Fruit fly (Drosophila melanogaster) whole organism, embryonic: Measurements from ENCODE around the gene mtTFB2.

ENCODE experiments used
- CG10274 ChIP-seq: fragments of 200-800 bp; sonication (Bioruptor generic); optimal IDR thresholded peaks from 3 replicates; lab custom pipeline; 2017; ENCODE audit warnings: missing biosample characterization, mild to moderate bottlenecking, missing genetic modification characterization
- CG12104 ChIP-seq: fragments of 200-800 bp; sonication (Bioruptor generic); optimal IDR thresholded peaks from 3 replicates; lab custom pipeline; 2016; ENCODE audit warnings: missing biosample characterization, missing genetic modification characterization
- CG13123 ChIP-seq: fragments of 200-800 bp; sonication (Bioruptor generic); optimal IDR thresholded peaks from 2 replicates; lab custom pipeline; 2016; ENCODE audit warnings: missing biosample characterization, missing genetic modification characterization
- CG1529 ChIP-seq: fragments of 200-800 bp; sonication (Bioruptor generic); optimal IDR thresholded peaks from 3 replicates; lab custom pipeline; 2018; ENCODE audit warnings: missing biosample characterization, missing genetic modification characterization
- CG1792 ChIP-seq: fragments of 200-800 bp; sonication (Bioruptor generic); optimal IDR thresholded peaks from 2 replicates; lab custom pipeline; 2016; ENCODE audit warnings: missing biosample characterization, missing genetic modification characterization
- CG2116 ChIP-seq: fragments of 200-800 bp; sonication (Bioruptor generic); optimal IDR thresholded peaks from 3 replicates; lab custom pipeline; 2018; ENCODE audit warnings: missing biosample characterization, mild to moderate bottlenecking, missing genetic modification characterization
- CG2202 ChIP-seq: fragments of 200-800 bp; sonication (Bioruptor generic); optimal IDR thresholded peaks from 2 replicates; lab custom pipeline; 2018; ENCODE audit warnings: missing biosample characterization, mild to moderate bottlenecking, missing genetic modification characterization
- CG34422 ChIP-seq: fragments of 200-800 bp; sonication (Bioruptor generic); IDR thresholded peaks from 3 replicates; pipeline ENCODE4 v1.3.6; 2022; ENCODE audit warnings: missing biosample characterization, missing genetic modification characterization
- CG6813 ChIP-seq: fragments of 200-800 bp; sonication (Bioruptor generic); optimal IDR thresholded peaks from 2 replicates; lab custom pipeline; 2017; ENCODE audit warnings: missing biosample characterization, missing genetic modification characterization, mild to moderate bottlenecking, moderate library complexity, missing genetic modification reagents
- CG7357 ChIP-seq: fragments of 200-800 bp; sonication (Bioruptor generic); IDR thresholded peaks from 3 replicates; pipeline ENCODE4 v1.3.6; 2022; ENCODE audit warnings: missing biosample characterization, missing genetic modification characterization
- CG7556 ChIP-seq: fragments of 200-800 bp; sonication (Bioruptor generic); optimal IDR thresholded peaks from 2 replicates; lab custom pipeline; 2017; ENCODE audit warnings: missing biosample characterization, mild to moderate bottlenecking, missing genetic modification characterization
- CG8388 ChIP-seq: fragments of 200-800 bp; sonication (Bioruptor generic); optimal IDR thresholded peaks from 2 replicates; lab custom pipeline; 2019; ENCODE audit warnings: missing biosample characterization, mild to moderate bottlenecking, missing genetic modification characterization, moderate library complexity
- CG8924 ChIP-seq: fragments of 200-800 bp; optimal IDR thresholded peaks from 3 replicates; lab custom pipeline; 2019; ENCODE audit warnings: missing biosample characterization, mild to moderate bottlenecking, missing genetic modification characterization, moderate library complexity
- CkIIα-i1 ChIP-seq: fragments of 200-800 bp; sonication (Bioruptor generic); IDR thresholded peaks from 2 replicates; pipeline ENCODE4 v1.3.6; 2022; ENCODE audit warnings: missing biosample characterization, missing genetic modification characterization
- D19A ChIP-seq: fragments of 200-800 bp; optimal IDR thresholded peaks from 3 replicates; lab custom pipeline; 2019; ENCODE audit warnings: missing biosample characterization, mild to moderate bottlenecking, missing genetic modification characterization, moderate library complexity
- Deaf1 ChIP-seq: fragments of 200-800 bp; optimal IDR thresholded peaks from 3 replicates; lab custom pipeline; 2019; ENCODE audit warnings: missing biosample characterization, mild to moderate bottlenecking, missing genetic modification characterization, moderate library complexity
- Doc2 ChIP-seq: fragments of 200-800 bp; sonication (Bioruptor generic); IDR thresholded peaks from 2 replicates; pipeline ENCODE4 v1.3.6; 2022; ENCODE audit warnings: missing biosample characterization, missing genetic modification characterization
- H15 ChIP-seq: fragments of 200-800 bp; sonication (Bioruptor generic); IDR thresholded peaks from 3 replicates; pipeline ENCODE4 v1.3.6; 2022; ENCODE audit warnings: missing biosample characterization, missing genetic modification characterization
- Jarid2 ChIP-seq: fragments of 200-800 bp; sonication (Bioruptor generic); optimal IDR thresholded peaks from 3 replicates; lab custom pipeline; 2017; ENCODE audit warnings: mild to moderate bottlenecking, missing biosample characterization, missing genetic modification reagents, missing genetic modification characterization
- Max ChIP-seq: fragments of 200-800 bp; sonication (Bioruptor generic); optimal IDR thresholded peaks from 2 replicates; lab custom pipeline; 2016; ENCODE audit warnings: missing biosample characterization, mild to moderate bottlenecking, missing genetic modification characterization
- Meics ChIP-seq: fragments of 200-800 bp; sonication (Bioruptor generic); optimal IDR thresholded peaks from 2 replicates; lab custom pipeline; 2017; ENCODE audit warnings: missing biosample characterization, mild to moderate bottlenecking, missing genetic modification characterization
- Nf-YA ChIP-seq: fragments of 200-800 bp; sonication (Bioruptor generic); IDR thresholded peaks from 2 replicates; pipeline ENCODE4 v1.3.6; 2022; ENCODE audit warnings: missing biosample characterization, missing genetic modification characterization
- PHDP ChIP-seq: fragments of 200-800 bp; sonication (Bioruptor generic); optimal IDR thresholded peaks from 3 replicates; lab custom pipeline; 2018; ENCODE audit warnings: missing biosample characterization, mild to moderate bottlenecking, missing genetic modification characterization, moderate library complexity
- Ptx1 ChIP-seq: fragments of 200-800 bp; sonication (Bioruptor generic); IDR thresholded peaks from 2 replicates; pipeline ENCODE4 v1.3.6; 2022; ENCODE audit warnings: missing biosample characterization, missing genetic modification characterization
- Sox102F ChIP-seq: fragments of 200-800 bp; sonication (Bioruptor generic); optimal IDR thresholded peaks from 2 replicates; lab custom pipeline; 2018; ENCODE audit warnings: missing biosample characterization, mild to moderate bottlenecking, missing genetic modification characterization, moderate library complexity
- Sry-δ ChIP-seq: fragments of 200-800 bp; sonication (Bioruptor generic); optimal IDR thresholded peaks from 2 replicates; lab custom pipeline; 2016; ENCODE audit warnings: missing biosample characterization, missing genetic modification characterization
- Stat92E ChIP-seq, 3 experiments: fragments of >200 bp in 2 of 3; fragments of 200-800 bp in 1 of 3; sonication (Bioruptor generic) in 1 of 3; optimal IDR thresholded peaks; 2 replicates each; lab custom pipeline; 2017 to 2019; ENCODE audit warnings: missing biosample characterization in 3 of 3, missing genetic modification characterization in 3 of 3, mild to moderate bottlenecking in 1 of 3, moderate library complexity in 1 of 3
- ara ChIP-seq: fragments of 200-800 bp; sonication (Bioruptor generic); IDR thresholded peaks from 2 replicates; pipeline ENCODE4 v1.3.6; 2022; ENCODE audit warnings: missing biosample characterization, missing genetic modification characterization
- az2 ChIP-seq: fragments of 200-800 bp; sonication (Bioruptor generic); optimal IDR thresholded peaks from 3 replicates; lab custom pipeline; 2016; ENCODE audit warnings: missing biosample characterization, missing genetic modification characterization
- bcd ChIP-seq: fragments of 200-800 bp; sonication (Bioruptor generic); optimal IDR thresholded peaks from 2 replicates; lab custom pipeline; 2017; ENCODE audit warnings: missing biosample characterization, mild to moderate bottlenecking, missing genetic modification characterization
- chif ChIP-seq, 2 experiments: fragments of 200-800 bp; sonication (Bioruptor generic); optimal IDR thresholded peaks; 3 replicates each; lab custom pipeline; 2016; ENCODE audit warnings: missing biosample characterization in 2 of 2, missing genetic modification characterization in 2 of 2
- chn ChIP-seq: fragments of 200-800 bp; sonication (Bioruptor generic); optimal IDR thresholded peaks from 2 replicates; lab custom pipeline; 2016; ENCODE audit warnings: missing biosample characterization, missing genetic modification characterization
- corto ChIP-seq: fragments of 200-800 bp; sonication (Bioruptor generic); optimal IDR thresholded peaks from 2 replicates; lab custom pipeline; 2016; ENCODE audit warnings: missing biosample characterization, mild to moderate bottlenecking, missing genetic modification characterization, moderate library complexity
- dmrt11E ChIP-seq: fragments of 200-800 bp; sonication (Bioruptor generic); optimal IDR thresholded peaks from 3 replicates; lab custom pipeline; 2018; ENCODE audit warnings: missing biosample characterization, mild to moderate bottlenecking, missing genetic modification characterization, moderate library complexity
- dysf ChIP-seq: fragments of 200-800 bp; sonication (Bioruptor generic); IDR thresholded peaks from 3 replicates; pipeline ENCODE4 v1.3.6; 2022; ENCODE audit warnings: missing biosample characterization, missing genetic modification characterization
- en ChIP-seq: fragments of 200-800 bp; sonication (Bioruptor generic); optimal IDR thresholded peaks from 2 replicates; lab custom pipeline; 2016; ENCODE audit warnings: missing biosample characterization, missing genetic modification characterization
- gt ChIP-seq: fragments of 200-800 bp; sonication (Bioruptor generic); IDR thresholded peaks from 2 replicates; pipeline ENCODE4 v1.3.6; 2022; ENCODE audit warnings: missing biosample characterization, missing genetic modification characterization
- insv ChIP-seq, 2 experiments: fragments of 200-800 bp; sonication (Bioruptor generic); optimal IDR thresholded peaks; 3 replicates each; lab custom pipeline; 2016 to 2018; ENCODE audit warnings: missing biosample characterization in 2 of 2, missing genetic modification characterization in 2 of 2
- ken ChIP-seq: fragments of 200-800 bp; sonication (Bioruptor generic); IDR thresholded peaks from 3 replicates; pipeline ENCODE4 v1.3.6; 2022; ENCODE audit warnings: missing biosample characterization, missing genetic modification characterization
- klu ChIP-seq: fragments of 200-800 bp; sonication (Bioruptor generic); IDR thresholded peaks from 2 replicates; pipeline ENCODE4 v1.3.6; 2022; ENCODE audit warnings: missing biosample characterization, missing genetic modification characterization
- odd ChIP-seq: fragments of 200-800 bp; sonication (Bioruptor generic); optimal IDR thresholded peaks from 2 replicates; lab custom pipeline; 2017; ENCODE audit warnings: missing biosample characterization, mild to moderate bottlenecking, missing genetic modification characterization
- onecut ChIP-seq: fragments of 200-800 bp; sonication (Bioruptor generic); IDR thresholded peaks from 2 replicates; pipeline ENCODE4 v1.3.6; 2022; ENCODE audit warnings: missing biosample characterization, missing genetic modification characterization
- repo ChIP-seq: fragments of 200-800 bp; sonication (Bioruptor generic); optimal IDR thresholded peaks from 2 replicates; lab custom pipeline; 2016; ENCODE audit warnings: missing biosample characterization, missing genetic modification characterization
- salm ChIP-seq: fragments of 200-800 bp; sonication (Bioruptor generic); optimal IDR thresholded peaks from 2 replicates; lab custom pipeline; 2018; ENCODE audit warnings: missing biosample characterization, mild to moderate bottlenecking, missing genetic modification characterization
- sens ChIP-seq: fragments of 200-800 bp; sonication (Bioruptor generic); peaks from one replicate; lab custom pipeline; 2016; ENCODE audit warnings: missing biosample characterization, missing genetic modification characterization
- shn ChIP-seq: fragments of 200-800 bp; sonication (Bioruptor generic); optimal IDR thresholded peaks from 3 replicates; lab custom pipeline; 2016; ENCODE audit warnings: missing biosample characterization, missing genetic modification characterization
- stwl ChIP-seq: fragments of 200-800 bp; sonication (Bioruptor generic); optimal IDR thresholded peaks from 3 replicates; lab custom pipeline; 2018; ENCODE audit warnings: missing biosample characterization, mild to moderate bottlenecking, missing genetic modification characterization, moderate library complexity
- trh ChIP-seq: fragments of 200-800 bp; sonication (Bioruptor generic); optimal IDR thresholded peaks from 2 replicates; lab custom pipeline; 2016; ENCODE audit warnings: missing biosample characterization, missing genetic modification characterization
- unpg ChIP-seq: fragments of 200-800 bp; sonication (Bioruptor generic); optimal IDR thresholded peaks from 3 replicates; lab custom pipeline; 2018; ENCODE audit warnings: missing biosample characterization, mild to moderate bottlenecking, missing genetic modification characterization, moderate library complexity
- zfh2 ChIP-seq: fragments of 200-800 bp; sonication (Bioruptor generic); optimal IDR thresholded peaks from 2 replicates; lab custom pipeline; 2016; ENCODE audit warnings: missing biosample characterization, missing genetic modification characterization

Gene mtTFB2

DNA sequence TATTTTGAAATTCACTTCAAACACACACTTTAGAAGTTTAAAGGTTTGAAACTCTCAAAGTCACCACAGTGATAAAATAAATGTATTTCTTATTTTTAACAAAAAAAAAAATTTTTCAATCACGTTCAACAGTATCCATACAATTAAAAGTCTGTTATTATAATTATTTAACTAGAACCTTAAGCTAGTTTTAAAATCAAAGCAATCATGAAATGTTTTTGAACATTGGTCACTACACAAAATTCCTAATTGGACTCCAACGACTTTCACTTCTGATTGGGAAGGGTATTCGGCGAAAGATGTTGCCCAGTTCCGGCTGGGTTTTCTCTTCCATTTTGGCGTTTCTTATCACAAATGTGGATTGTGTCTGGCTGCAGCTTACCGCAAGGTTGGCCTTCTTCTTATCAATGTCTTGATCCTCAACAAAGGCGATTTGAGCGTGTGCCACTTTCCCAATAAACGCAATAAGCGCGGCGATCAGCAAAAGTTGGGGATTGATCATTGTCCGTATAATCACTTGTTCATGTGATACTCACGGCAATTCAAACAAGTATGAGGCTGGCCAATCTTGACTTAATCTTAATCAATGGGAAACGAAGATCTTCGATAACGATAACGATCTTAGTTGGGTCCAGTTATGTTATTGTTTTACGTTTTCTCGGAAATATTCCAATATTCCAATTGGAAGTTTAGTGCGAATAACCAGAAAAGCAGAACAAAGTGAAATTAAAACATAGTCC lies 2.8 kb downstream of the mtTFB2 start (continued):
- no peak for TF ChIP-seq CG1792 (GFP tag; lab: Kevin White, UChicago)
- TF ChIP-seq chif (GFP tag; optimal IDR thresholded peaks at IDR 0.05; lab: Kevin White, UChicago), result peak in 1 of 2 experiments; percentile 1
- TF ChIP-seq CG1529, result peak; percentile 34
- TF ChIP-seq CG6813 (GFP tag; lab: Kevin White, UChicago), result no peak
- TF ChIP-seq corto (GFP tag; lab: Kevin White, UChicago), result no peak
- no peak for TF ChIP-seq stwl
- no peak for TF ChIP-seq CG7357 (GFP tag; lab: Robert Waterston, UW)
- TF ChIP-seq CG7556 (GFP tag; lab: Kevin White, UChicago), result peak; percentile 64
- no peak for TF ChIP-seq shn
- TF ChIP-seq unpg (GFP tag; lab: Kevin White, UChicago), result no peak
- no peak for TF ChIP-seq Sox102F (GFP tag; lab: Kevin White, UChicago)
- TF ChIP-seq sens, result peak; percentile 48
- TF ChIP-seq Max, result peak; percentile 27
- no peak for TF ChIP-seq Doc2 (GFP tag; lab: Robert Waterston, UW)
- TF ChIP-seq insv (GFP tag; optimal IDR thresholded peaks at IDR 0.05; lab: Kevin White, UChicago), result peak; percentile 83 to 98
- TF ChIP-seq CG8924 (tag; lab: Kevin White, UChicago), result peak; percentile 11
- TF ChIP-seq az2, result peak; percentile 33
- no peak for TF ChIP-seq Nf-YA (GFP tag; lab: Robert Waterston, UW)
- no peak for TF ChIP-seq H15 (GFP tag; lab: Robert Waterston, UW)
- no peak for TF ChIP-seq CG2116 (GFP tag; lab: Kevin White, UChicago)
- no peak for TF ChIP-seq ara (GFP tag; lab: Robert Waterston, UW)
- TF ChIP-seq CkIIα-i1 (GFP tag; lab: Robert Waterston, UW), result no peak
- TF ChIP-seq Meics (GFP tag; lab: Kevin White, UChicago), result peak; percentile 67
- TF ChIP-seq en (GFP tag; lab: Kevin White, UChicago), result no peak
- peak; percentile 17 for TF ChIP-seq bcd (GFP tag; lab: Kevin White, UChicago)
- TF ChIP-seq Stat92E (GFP tag; optimal IDR thresholded peaks at IDR 0.05; lab: Kevin White, UChicago), result no peak
- peak; percentile 7 for TF ChIP-seq zfh2 (GFP tag; lab: Kevin White, UChicago)
- 0 out of 3 replicates have a peak, but pooled peaks have one; percentile 20 for TF ChIP-seq CG34422 (GFP tag; lab: Robert Waterston, UW)
- TF ChIP-seq D19A, result peak; percentile 96
- peak; percentile 30 for TF ChIP-seq CG8388 (GFP tag; lab: Kevin White, UChicago)
- TF ChIP-seq ken (GFP tag; lab: Robert Waterston, UW), result no peak
- TF ChIP-seq chn, result no peak
- no peak for TF ChIP-seq klu (GFP tag; lab: Robert Waterston, UW)
- TF ChIP-seq odd (GFP tag; lab: Kevin White, UChicago), result peak; percentile 8
- no peak for TF ChIP-seq salm
- no peak for TF ChIP-seq repo (GFP tag; lab: Kevin White, UChicago)
- TF ChIP-seq CG10274 (GFP tag; lab: Kevin White, UChicago), result peak; percentile 79
- TF ChIP-seq dysf (GFP tag; lab: Robert Waterston, UW), result 0 out of 3 replicates have a peak, but pooled peaks have one; percentile 36
- no peak for TF ChIP-seq Jarid2 (GFP tag; lab: Kevin White, UChicago)
- TF ChIP-seq CG12104 (GFP tag; lab: Kevin White, UChicago), result peak; percentile 52
- TF ChIP-seq PHDP (tag; lab: Kevin White, UChicago), result peak; percentile 33
- peak; percentile 37; the same call in 1 of the 2 replicates for TF ChIP-seq Ptx1 (GFP tag; lab: Robert Waterston, UW)
- no peak for TF ChIP-seq CG13123
- TF ChIP-seq Deaf1 (tag; lab: Kevin White, UChicago), result no peak
- TF ChIP-seq onecut (GFP tag; lab: Robert Waterston, UW), result peak; percentile 26; the same call in 1 of the 2 replicates
- no peak for TF ChIP-seq Sry-δ (GFP tag; lab: Kevin White, UChicago)
- TF ChIP-seq dmrt11E, result no peak
- TF ChIP-seq CG2202 (tag; lab: Kevin White, UChicago), result no peak
- TF ChIP-seq gt (GFP tag; lab: Robert Waterston, UW), result no peak
- no peak for TF ChIP-seq trh (GFP tag; lab: Kevin White, UChicago)
